Fruit fly (Drosophila melanogaster) whole organism, embryonic: Measurements from ENCODE around the gene Tfb4.
A peak's percentile ranks its signal among the peaks of the same experiment; 100 is the strongest.

Experiments
- Atf-2 ChIP-seq: fragments of 200-800 bp; sonication (Bioruptor generic); optimal IDR thresholded peaks from 2 replicates; lab custom pipeline; 2016; ENCODE audit warnings: missing biosample characterization, missing genetic modification characterization
- CG10147 ChIP-seq: fragments of 200-800 bp; sonication (Bioruptor generic); optimal IDR thresholded peaks from 2 replicates; lab custom pipeline; 2019; ENCODE audit warnings: missing biosample characterization, mild to moderate bottlenecking, missing genetic modification characterization, moderate library complexity
- CG10209 ChIP-seq: fragments of 200-800 bp; sonication (Bioruptor generic); optimal IDR thresholded peaks from 3 replicates; lab custom pipeline; 2017; ENCODE audit warnings: missing biosample characterization, mild to moderate bottlenecking, missing genetic modification characterization, missing genetic modification reagents
- CG11093 ChIP-seq: fragments of 200-800 bp; sonication (Bioruptor generic); IDR thresholded peaks from 3 replicates; pipeline ENCODE4 v1.3.6; 2022; ENCODE audit warnings: missing biosample characterization, missing genetic modification characterization
- CG12391 ChIP-seq: fragments of 200-800 bp; sonication (Bioruptor generic); optimal IDR thresholded peaks from 3 replicates; lab custom pipeline; 2018; ENCODE audit warnings: missing biosample characterization, mild to moderate bottlenecking, missing genetic modification characterization, moderate library complexity
- CG13123 ChIP-seq: fragments of 200-800 bp; sonication (Bioruptor generic); optimal IDR thresholded peaks from 2 replicates; lab custom pipeline; 2016; ENCODE audit warnings: missing biosample characterization, missing genetic modification characterization
- CG14710 ChIP-seq: fragments of 200-800 bp; sonication (Bioruptor generic); optimal IDR thresholded peaks from 3 replicates; lab custom pipeline; 2019; ENCODE audit warnings: missing biosample characterization, mild to moderate bottlenecking, missing genetic modification characterization, moderate library complexity
- CG17612 ChIP-seq: fragments of 200-800 bp; sonication (Bioruptor generic); IDR thresholded peaks from 2 replicates; pipeline ENCODE4 v1.3.6; 2022; ENCODE audit warnings: missing biosample characterization, missing genetic modification characterization
- CG18599 ChIP-seq: fragments of 200-800 bp; sonication (Bioruptor generic); optimal IDR thresholded peaks from 3 replicates; lab custom pipeline; 2017; ENCODE audit warnings: missing biosample characterization, missing genetic modification characterization, mild to moderate bottlenecking, moderate library complexity, missing genetic modification reagents
- CG2120 ChIP-seq: fragments of 200-800 bp; sonication (Bioruptor generic); optimal IDR thresholded peaks from 3 replicates; lab custom pipeline; 2016; ENCODE audit warnings: missing biosample characterization, missing genetic modification characterization
- CG2712 ChIP-seq: fragments of 200-800 bp; optimal IDR thresholded peaks from 3 replicates; lab custom pipeline; 2019; ENCODE audit warnings: missing biosample characterization, mild to moderate bottlenecking, missing genetic modification characterization, moderate library complexity
- CG3281 ChIP-seq: fragments of 200-800 bp; sonication (Bioruptor generic); optimal IDR thresholded peaks from 3 replicates; lab custom pipeline; 2017; ENCODE audit warnings: missing biosample characterization, mild to moderate bottlenecking, missing genetic modification characterization
- CG4730 ChIP-seq: fragments of 200-800 bp; sonication (Bioruptor generic); IDR thresholded peaks from 2 replicates; pipeline ENCODE4 v1.3.6; 2022; ENCODE audit warnings: missing biosample characterization, missing genetic modification characterization
- CG7556 ChIP-seq: fragments of 200-800 bp; sonication (Bioruptor generic); optimal IDR thresholded peaks from 2 replicates; lab custom pipeline; 2017; ENCODE audit warnings: missing biosample characterization, mild to moderate bottlenecking, missing genetic modification characterization
- CG7839 ChIP-seq: fragments of 200-800 bp; sonication (Bioruptor generic); optimal IDR thresholded peaks from 3 replicates; lab custom pipeline; 2018; ENCODE audit warnings: missing biosample characterization, mild to moderate bottlenecking, missing genetic modification characterization, moderate library complexity
- CG7928 ChIP-seq: fragments of 200-800 bp; sonication (Bioruptor generic); optimal IDR thresholded peaks from 2 replicates; lab custom pipeline; 2017; ENCODE audit warnings: missing biosample characterization, mild to moderate bottlenecking, missing genetic modification characterization
- CG9727 ChIP-seq: fragments of 200-800 bp; sonication (Bioruptor generic); optimal IDR thresholded peaks from 3 replicates; lab custom pipeline; 2017; ENCODE audit warnings: missing biosample characterization, mild to moderate bottlenecking, missing genetic modification characterization
- CoRest ChIP-seq: fragments of 200-800 bp; sonication (Bioruptor generic); optimal IDR thresholded peaks from 3 replicates; lab custom pipeline; 2018; ENCODE audit warnings: missing biosample characterization, mild to moderate bottlenecking, missing genetic modification characterization, moderate library complexity
- Deaf1 ChIP-seq: fragments of 200-800 bp; optimal IDR thresholded peaks from 3 replicates; lab custom pipeline; 2019; ENCODE audit warnings: missing biosample characterization, mild to moderate bottlenecking, missing genetic modification characterization, moderate library complexity
- Dek ChIP-seq: fragments of 200-800 bp; sonication (Bioruptor generic); optimal IDR thresholded peaks from 3 replicates; lab custom pipeline; 2019; ENCODE audit warnings: missing biosample characterization, mild to moderate bottlenecking, missing genetic modification characterization, moderate library complexity
- ERR ChIP-seq: fragments of 200-800 bp; sonication (Bioruptor generic); optimal IDR thresholded peaks from 2 replicates; lab custom pipeline; 2016; ENCODE audit warnings: missing biosample characterization, missing genetic modification characterization
- Fer1 ChIP-seq: fragments of 200-800 bp; sonication (Bioruptor generic); optimal IDR thresholded peaks from 2 replicates; lab custom pipeline; 2017; ENCODE audit warnings: missing biosample characterization, mild to moderate bottlenecking, missing genetic modification characterization
- Fer2 ChIP-seq: fragments of 200-800 bp; sonication (Bioruptor generic); optimal IDR thresholded peaks from 2 replicates; lab custom pipeline; 2018; ENCODE audit warnings: missing biosample characterization, mild to moderate bottlenecking, missing genetic modification characterization, moderate library complexity
- HHEX ChIP-seq: fragments of 200-800 bp; sonication (Bioruptor generic); optimal IDR thresholded peaks from 3 replicates; lab custom pipeline; 2017; ENCODE audit warnings: missing biosample characterization, mild to moderate bottlenecking, missing genetic modification characterization, missing genetic modification reagents
- Hr78 ChIP-seq, 2 experiments: fragments of 200-800 bp in 1 of 2; fragments of >200 bp in 1 of 2; sonication (Bioruptor generic) in 1 of 2; optimal IDR thresholded peaks; 2 replicates each; lab custom pipeline; 2017 to 2019; ENCODE audit warnings: missing biosample characterization in 2 of 2, missing genetic modification characterization in 2 of 2, mild to moderate bottlenecking in 1 of 2, moderate library complexity in 1 of 2
- Lhr ChIP-seq: fragments of 200-800 bp; sonication (Bioruptor generic); optimal IDR thresholded peaks from 3 replicates; lab custom pipeline; 2017; ENCODE audit warnings: mild to moderate bottlenecking, missing biosample characterization, missing genetic modification reagents, missing genetic modification characterization
- Meics ChIP-seq: fragments of 200-800 bp; sonication (Bioruptor generic); optimal IDR thresholded peaks from 2 replicates; lab custom pipeline; 2017; ENCODE audit warnings: missing biosample characterization, mild to moderate bottlenecking, missing genetic modification characterization
- NFAT ChIP-seq: fragments of 200-800 bp; sonication (Bioruptor generic); IDR thresholded peaks from 2 replicates; pipeline ENCODE4 v1.3.6; 2022; ENCODE audit warnings: missing biosample characterization, missing genetic modification characterization
- Nf-YA ChIP-seq: fragments of 200-800 bp; sonication (Bioruptor generic); IDR thresholded peaks from 2 replicates; pipeline ENCODE4 v1.3.6; 2022; ENCODE audit warnings: missing biosample characterization, missing genetic modification characterization
- NfI ChIP-seq: fragments of 200-800 bp; sonication (Bioruptor generic); optimal IDR thresholded peaks from 3 replicates; lab custom pipeline; 2018; ENCODE audit warnings: missing biosample characterization, mild to moderate bottlenecking, missing genetic modification characterization, moderate library complexity
- Ptx1 ChIP-seq: fragments of 200-800 bp; sonication (Bioruptor generic); IDR thresholded peaks from 2 replicates; pipeline ENCODE4 v1.3.6; 2022; ENCODE audit warnings: missing biosample characterization, missing genetic modification characterization
- Sox102F ChIP-seq: fragments of 200-800 bp; sonication (Bioruptor generic); optimal IDR thresholded peaks from 2 replicates; lab custom pipeline; 2018; ENCODE audit warnings: missing biosample characterization, mild to moderate bottlenecking, missing genetic modification characterization, moderate library complexity
- Sry-δ ChIP-seq: fragments of 200-800 bp; sonication (Bioruptor generic); optimal IDR thresholded peaks from 2 replicates; lab custom pipeline; 2016; ENCODE audit warnings: missing biosample characterization, missing genetic modification characterization
- ab ChIP-seq: fragments of 200-800 bp; sonication (Bioruptor generic); optimal IDR thresholded peaks from 2 replicates; lab custom pipeline; 2016; ENCODE audit warnings: missing biosample characterization, missing genetic modification characterization
- az2 ChIP-seq: fragments of 200-800 bp; sonication (Bioruptor generic); optimal IDR thresholded peaks from 3 replicates; lab custom pipeline; 2016; ENCODE audit warnings: missing biosample characterization, missing genetic modification characterization
- bcd ChIP-seq: fragments of 200-800 bp; sonication (Bioruptor generic); optimal IDR thresholded peaks from 2 replicates; lab custom pipeline; 2017; ENCODE audit warnings: missing biosample characterization, mild to moderate bottlenecking, missing genetic modification characterization
- caup ChIP-seq: fragments of 200-800 bp; sonication (Bioruptor generic); optimal IDR thresholded peaks from 3 replicates; lab custom pipeline; 2017; ENCODE audit warnings: missing biosample characterization, mild to moderate bottlenecking, missing genetic modification characterization, moderate library complexity; ENCODE audit not compliant: severe bottlenecking
- cwo ChIP-seq: fragments of 200-800 bp; sonication (Bioruptor generic); optimal IDR thresholded peaks from 3 replicates; lab custom pipeline; 2017; ENCODE audit warnings: missing biosample characterization, missing genetic modification characterization, mild to moderate bottlenecking, moderate library complexity, missing genetic modification reagents
- danr ChIP-seq: fragments of 200-800 bp; sonication (Bioruptor generic); IDR thresholded peaks from 2 replicates; pipeline ENCODE4 v1.3.6; 2022; ENCODE audit warnings: missing biosample characterization, missing genetic modification characterization
- fd3F ChIP-seq: fragments of 200-800 bp; sonication (Bioruptor generic); optimal IDR thresholded peaks from 2 replicates; lab custom pipeline; 2018; ENCODE audit warnings: missing biosample characterization, mild to moderate bottlenecking, missing genetic modification characterization, moderate library complexity
- grau ChIP-seq: fragments of 200-800 bp; optimal IDR thresholded peaks from 3 replicates; lab custom pipeline; 2019; ENCODE audit warnings: missing biosample characterization, mild to moderate bottlenecking, missing genetic modification characterization, moderate library complexity
- lab ChIP-seq: fragments of 200-800 bp; sonication (Bioruptor generic); optimal IDR thresholded peaks from 3 replicates; lab custom pipeline; 2017; ENCODE audit warnings: missing biosample characterization, missing genetic modification characterization, mild to moderate bottlenecking, moderate library complexity, missing genetic modification reagents
- odd ChIP-seq: fragments of 200-800 bp; sonication (Bioruptor generic); optimal IDR thresholded peaks from 2 replicates; lab custom pipeline; 2017; ENCODE audit warnings: missing biosample characterization, mild to moderate bottlenecking, missing genetic modification characterization
- ro ChIP-seq: fragments of 200-800 bp; sonication (Bioruptor generic); IDR thresholded peaks from 2 replicates; pipeline ENCODE4 v1.3.6; 2022; ENCODE audit warnings: missing biosample characterization, missing genetic modification characterization
- row ChIP-seq: fragments of 200-800 bp; sonication (Bioruptor generic); IDR thresholded peaks from 3 replicates; pipeline ENCODE4 v1.3.6; 2022; ENCODE audit warnings: missing biosample characterization, missing genetic modification characterization
- slbo ChIP-seq: fragments of 200-800 bp; sonication (Bioruptor generic); IDR thresholded peaks from 2 replicates; pipeline ENCODE4 v1.3.6; 2022; ENCODE audit warnings: missing biosample characterization, missing genetic modification characterization
- ssp ChIP-seq: fragments of 200-800 bp; sonication (Bioruptor generic); IDR thresholded peaks from 2 replicates; pipeline ENCODE4 v1.3.6; 2022; ENCODE audit warnings: missing biosample characterization, missing genetic modification characterization

Tfb4 gene

DNA sequence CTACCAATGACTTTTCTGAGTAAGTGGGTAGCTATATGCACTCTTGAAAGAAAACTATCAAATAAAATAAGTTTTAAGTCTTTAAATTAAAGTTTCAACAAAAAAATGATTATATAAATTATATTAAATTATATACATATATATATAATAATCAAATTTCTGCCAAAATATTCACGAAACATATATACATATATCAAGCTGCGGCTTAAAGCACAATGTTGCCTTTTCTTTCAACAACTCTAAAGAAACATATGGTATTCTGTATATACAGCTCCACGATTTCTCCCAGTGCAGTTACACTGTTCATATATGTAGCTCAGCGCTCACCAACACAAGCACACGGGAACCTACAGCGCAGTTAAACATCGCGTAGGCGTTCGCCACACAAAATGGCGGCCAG is 15.0 kb downstream of the Tfb4 start (continued):
- peak; percentile 36 for TF ChIP-seq grau
- peak; percentile 18 for TF ChIP-seq NfI (GFP tag; lab: Kevin White, UChicago)
- TF ChIP-seq CG18599 (GFP tag; lab: Kevin White, UChicago): peak; percentile 71
- peak; percentile 50 for TF ChIP-seq Fer1 (GFP tag; lab: Kevin White, UChicago)
- TF ChIP-seq Atf-2 (GFP tag; lab: Kevin White, UChicago): no peak
- TF ChIP-seq CG4730 (GFP tag; lab: Robert Waterston, UW): no peak
- TF ChIP-seq danr: no peak
- no peak for TF ChIP-seq CG11093 (GFP tag; lab: Robert Waterston, UW)
- TF ChIP-seq Meics: peak; percentile 63
- TF ChIP-seq CoRest (tag; lab: Kevin White, UChicago): peak; percentile 15
- TF ChIP-seq Lhr (GFP tag; lab: Kevin White, UChicago): no peak
- TF ChIP-seq CG9727 (GFP tag; lab: Kevin White, UChicago): peak; percentile 29
- peak; percentile 7 for TF ChIP-seq HHEX (GFP tag; lab: Kevin White, UChicago)
- TF ChIP-seq Nf-YA (GFP tag; lab: Robert Waterston, UW): no peak
- no peak for TF ChIP-seq CG14710 (tag; lab: Kevin White, UChicago)
- no peak for TF ChIP-seq Ptx1
- no peak for TF ChIP-seq CG13123 (GFP tag; lab: Kevin White, UChicago)
- peak; percentile 56 for TF ChIP-seq CG7556
- no peak for TF ChIP-seq Fer2 (tag; lab: Kevin White, UChicago)
- TF ChIP-seq fd3F (GFP tag; lab: Kevin White, UChicago): no peak
- peak; percentile 32; the same call in 1 of the 2 replicates for TF ChIP-seq slbo (GFP tag; lab: Robert Waterston, UW)
- TF ChIP-seq caup (GFP tag; lab: Kevin White, UChicago): peak; percentile 26
- no peak for TF ChIP-seq Hr78 (GFP tag; optimal IDR thresholded peaks at IDR 0.05; lab: Kevin White, UChicago)
- peak; percentile 31 for TF ChIP-seq CG10147
- TF ChIP-seq odd: no peak
- peak; percentile 22 for TF ChIP-seq bcd
- peak; percentile 31 for TF ChIP-seq CG10209 (GFP tag; lab: Kevin White, UChicago)
- peak; percentile 19 for TF ChIP-seq CG7839
- no peak for TF ChIP-seq NFAT (GFP tag; lab: Robert Waterston, UW)
- peak; percentile 28 for TF ChIP-seq cwo (GFP tag; lab: Kevin White, UChicago)
- TF ChIP-seq Sox102F: peak; percentile 40
- TF ChIP-seq ssp (GFP tag; lab: Robert Waterston, UW): no peak
- TF ChIP-seq Sry-δ (GFP tag; lab: Kevin White, UChicago): no peak
- peak; percentile 34 for TF ChIP-seq CG12391
- peak; percentile 42 for TF ChIP-seq CG2120 (GFP tag; lab: Kevin White, UChicago)
- no peak for TF ChIP-seq ERR (GFP tag; lab: Kevin White, UChicago)
- TF ChIP-seq CG7928 (GFP tag; lab: Kevin White, UChicago): no peak
- TF ChIP-seq az2: peak; percentile 8
- TF ChIP-seq CG3281 (GFP tag; lab: Kevin White, UChicago): peak; percentile 47
- peak; percentile 29 for TF ChIP-seq Dek (tag; lab: Kevin White, UChicago)
- TF ChIP-seq lab: peak; percentile 62
- TF ChIP-seq CG2712 (tag; lab: Kevin White, UChicago): peak; percentile 19
- TF ChIP-seq ro (GFP tag; lab: Robert Waterston, UW): no peak
- no peak for TF ChIP-seq CG17612 (GFP tag; lab: Robert Waterston, UW)
- no peak for TF ChIP-seq ab (GFP tag; lab: Kevin White, UChicago)
- peak; percentile 11 for TF ChIP-seq Deaf1 (tag; lab: Kevin White, UChicago)
- 0 out of 3 replicates have a peak, but pooled peaks have one; percentile 33 for TF ChIP-seq row (GFP tag; lab: Robert Waterston, UW)
